Worm (Caenorhabditis elegans): ENCODE measurements around the gene fbxc-51.

The fbxc-51 gene

ce11 chrII:901632-902031, 33.0 kb downstream of the fbxc-51 start, which contains the start of gene T07D3.2:
T07D3.2 (plus strand) TSS chrII:901932.
- no peak for TF ChIP-seq ceh-90 (tag; optimal IDR thresholded peaks at IDR 0.05)
- no peak for TF ChIP-seq dpl-1 (GFP tag; optimal IDR thresholded peaks at IDR 0.05)
- no peak for TF ChIP-seq lin-13 (GFP tag; optimal IDR thresholded peaks at IDR 0.05)
- no peak for TF ChIP-seq egl-13 (tag; optimal IDR thresholded peaks at IDR 0.05)
- no peak for TF ChIP-seq snu-23 (GFP tag; optimal IDR thresholded peaks at IDR 0.05)

ce11 chrII:905335-905734, 36.7 kb downstream of the fbxc-51 start:
- TF ChIP-seq lin-13 (GFP tag; optimal IDR thresholded peaks at IDR 0.05) (no peak), mdl-1 (tag; optimal IDR thresholded peaks at IDR 0.05) (no peak), fos-1 (tag; optimal IDR thresholded peaks at IDR 0.05) (no peak), snpc-4 (tag; optimal IDR thresholded peaks at IDR 0.05) (peak; percentile 93), nhr-19 (GFP tag; conservative IDR thresholded peaks at IDR 0.05) (peak; percentile 41), rnt-1 (tag; optimal IDR thresholded peaks at IDR 0.05) (peak; percentile 69), nhr-237 (tag; optimal IDR thresholded peaks at IDR 0.05) (no peak), hpl-2 (GFP tag; optimal IDR thresholded peaks at IDR 0.05) (no peak)

- TF ChIP-seq F16B12.6 (tag; optimal IDR thresholded peaks at IDR 0.05) (no peak), irx-1 (tag; optimal IDR thresholded peaks at IDR 0.05) (no peak), mep-1 (tag; optimal IDR thresholded peaks at IDR 0.05) (no peak), fkh-8 (tag; optimal IDR thresholded peaks at IDR 0.05) (no peak), tlp-1 (tag; optimal IDR thresholded peaks at IDR 0.05) (no peak), efl-1 (optimal IDR thresholded peaks at IDR 0.05) (no peak), efl-1 (GFP tag; optimal IDR thresholded peaks at IDR 0.05 in 1 of 2) (no peak), blmp-1 (tag; optimal IDR thresholded peaks at IDR 0.05) (no peak), dsc-1 (tag; optimal IDR thresholded peaks at IDR 0.05) (no peak), pag-3 (tag; optimal IDR thresholded peaks at IDR 0.05; ENCODE audit: borderline replicate concordance, insufficient read depth) (no peak), rnt-1 (tag; optimal IDR thresholded peaks at IDR 0.05) (no peak), xbp-1 (tag; optimal IDR thresholded peaks at IDR 0.05) (no peak), lin-14 (GFP tag; optimal IDR thresholded peaks at IDR 0.05) (no peak), snu-23 (GFP tag; optimal IDR thresholded peaks at IDR 0.05) (no peak), elt-2 (tag; optimal IDR thresholded peaks at IDR 0.05) (no peak), fkh-10 (GFP tag; optimal IDR thresholded peaks at IDR 0.05) (no peak)
Observed at ce11 chrII:909554-909953, 40.9 kb downstream of the fbxc-51 start, which contains the start of the genes fbxc-24 and fbxc-27. fbxc-24 (minus strand) TSS chrII:909654. fbxc-27 (plus strand) TSS chrII:909769.

ce11 chrII:911680-912079, 43.1 kb downstream of the fbxc-51 start, which contains the start of gene fbxc-31:
fbxc-31 (plus strand) TSS chrII:911980.
- TF ChIP-seq vab-15 (tag; optimal IDR thresholded peaks at IDR 0.05) (no peak), efl-1 (optimal IDR thresholded peaks at IDR 0.05) (no peak), efl-1 (GFP tag; optimal IDR thresholded peaks at IDR 0.05 in 1 of 2) (peak in 1 of 2 experiments; percentile 15)

- no peak for TF ChIP-seq nhr-19 (GFP tag; conservative IDR thresholded peaks at IDR 0.05)
- no peak for TF ChIP-seq ets-5 (GFP tag; IDR thresholded peaks at IDR 0.05)
- TF ChIP-seq sox-4 (tag; optimal IDR thresholded peaks at IDR 0.05), result no peak
- peak; percentile 31 to 66 for TF ChIP-seq lsy-2 (tag; optimal IDR thresholded peaks at IDR 0.05)
- no peak for TF ChIP-seq pag-3 (tag; optimal IDR thresholded peaks at IDR 0.05; ENCODE audit: borderline replicate concordance, insufficient read depth)
- no peak for TF ChIP-seq lir-3 (tag; optimal IDR thresholded peaks at IDR 0.05; ENCODE audit: poor library complexity)
- no peak for TF ChIP-seq unc-30 (tag; optimal IDR thresholded peaks at IDR 0.05)
- TF ChIP-seq zag-1 (tag; optimal IDR thresholded peaks at IDR 0.05), result no peak
- TF ChIP-seq C04F5.9 (tag; optimal IDR thresholded peaks at IDR 0.05), result no peak
- no peak for TF ChIP-seq elt-3 (tag; optimal IDR thresholded peaks at IDR 0.05)
- no peak for TF ChIP-seq ceh-8 (GFP tag; optimal IDR thresholded peaks at IDR 0.05)
- no peak for TF ChIP-seq ceh-88 (GFP tag; IDR thresholded peaks at IDR 0.05)
- TF ChIP-seq tlp-1 (tag; optimal IDR thresholded peaks at IDR 0.05), result no peak
- no peak for TF ChIP-seq unc-86 (tag; optimal IDR thresholded peaks at IDR 0.05)
- TF ChIP-seq Y116A8C.19 (tag; optimal IDR thresholded peaks at IDR 0.05; ENCODE audit: borderline replicate concordance), result no peak
- TF ChIP-seq tbx-2 (tag; optimal IDR thresholded peaks at IDR 0.05), result no peak
- TF ChIP-seq lin-35 (GFP tag; optimal IDR thresholded peaks at IDR 0.05), result peak; percentile 23 to 43
- TF ChIP-seq aha-1 (tag; optimal IDR thresholded peaks at IDR 0.05), result no peak
- TF ChIP-seq aly-2 (tag; optimal IDR thresholded peaks at IDR 0.05), result no peak
- TF ChIP-seq nhr-77 (tag; optimal IDR thresholded peaks at IDR 0.05), result no peak
- TF ChIP-seq efl-1 (optimal IDR thresholded peaks at IDR 0.05), result peak; percentile 63 to 64
- peak; percentile 58 to 92 for TF ChIP-seq efl-1 (GFP tag; optimal IDR thresholded peaks at IDR 0.05 in 1 of 2)
- TF ChIP-seq unc-130 (tag; optimal IDR thresholded peaks at IDR 0.05), result no peak
- TF ChIP-seq dpl-1 (GFP tag; optimal IDR thresholded peaks at IDR 0.05), result peak in 2 of 3 experiments; percentile 27 to 62
- no peak for TF ChIP-seq lin-13 (GFP tag; optimal IDR thresholded peaks at IDR 0.05)
Observed at ce11 chrII:913222-913722, 44.7 kb downstream of the fbxc-51 start, which contains the start of gene fbxc-33. fbxc-33 (plus strand) TSS chrII:913672.

Data from whole organism, L1 larva.